Fruit fly (Drosophila melanogaster): Measurements from ENCODE around the gene alpha-Est8.

- TF ChIP-seq ttk (optimal IDR thresholded peaks at IDR 0.05) (no peak), Myc (optimal IDR thresholded peaks at IDR 0.05) (no peak), psq (optimal IDR thresholded peaks at IDR 0.05) (no peak), Sin3A (optimal IDR thresholded peaks at IDR 0.05) (no peak)
Observed at dm6 chr3R:7490884-7491283, 24.6 kb downstream of the alpha-Est8 start.
